Fruit fly (Drosophila melanogaster): ENCODE results near the gene Sbds.

DNA sequence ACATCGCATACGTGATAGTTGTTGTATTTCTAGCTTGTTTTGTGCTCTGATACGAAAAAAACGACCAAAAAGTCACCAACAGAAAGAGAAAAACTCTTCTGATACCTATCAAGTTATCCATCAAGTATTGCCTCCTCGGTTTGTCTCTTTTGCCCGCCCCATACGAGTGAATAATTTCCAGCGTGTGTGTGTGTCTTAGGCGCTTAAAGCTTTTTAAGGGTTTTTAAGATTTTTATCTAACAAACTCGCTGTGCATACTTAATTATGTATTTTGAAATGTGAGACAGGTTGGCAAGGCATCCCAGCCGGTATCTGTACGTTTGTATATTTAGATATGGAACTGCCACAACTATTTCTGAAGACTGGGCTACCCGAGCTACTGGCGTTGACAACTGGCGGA is 26.7 kb downstream of the Sbds start:
- TF ChIP-seq Eip93F (GFP tag; optimal IDR thresholded peaks at IDR 0.05) (no peak), Hr38 (GFP tag; optimal IDR thresholded peaks at IDR 0.05) (no peak), acj6 (GFP tag; optimal IDR thresholded peaks at IDR 0.05) (no peak), CG6276 (GFP tag; optimal IDR thresholded peaks at IDR 0.05) (no peak), CG16779 (tag; optimal IDR thresholded peaks at IDR 0.05) (no peak), Eip75B (GFP tag; optimal IDR thresholded peaks at IDR 0.05) (no peak), OdsH (GFP tag; optimal IDR thresholded peaks at IDR 0.05) (no peak), CG10631 (GFP tag; optimal IDR thresholded peaks at IDR 0.05) (no peak), svp (GFP tag) (no peak), Hr39 (GFP tag; optimal IDR thresholded peaks at IDR 0.05) (no peak), CG6792 (GFP tag; optimal IDR thresholded peaks at IDR 0.05) (no peak), Lpt (GFP tag; optimal IDR thresholded peaks at IDR 0.05) (no peak), dac (GFP tag; optimal IDR thresholded peaks at IDR 0.05) (no peak)
